Fruit fly (Drosophila melanogaster) whole organism, embryonic: Measurements from ENCODE around the gene CG8319.
A peak's percentile ranks its signal among the peaks of the same experiment; 100 is the strongest.

Source experiments
- Abd-B ChIP-seq: fragments of 200-800 bp; sonication (Bioruptor generic); optimal IDR thresholded peaks from 2 replicates; lab custom pipeline; 2018; ENCODE audit warnings: missing biosample characterization, mild to moderate bottlenecking, missing genetic modification characterization, moderate library complexity
- Asciz ChIP-seq: fragments of 200-800 bp; sonication (Bioruptor generic); optimal IDR thresholded peaks from 2 replicates; lab custom pipeline; 2017; ENCODE audit warnings: missing biosample characterization, mild to moderate bottlenecking, missing genetic modification characterization, missing genetic modification reagents
- BEAF-32 ChIP-seq: fragments of 200-800 bp; sonication (Bioruptor generic); optimal IDR thresholded peaks from 3 replicates; lab custom pipeline; 2017; ENCODE audit warnings: missing biosample characterization, missing genetic modification characterization, mild to moderate bottlenecking, moderate library complexity, missing genetic modification reagents
- CG10147 ChIP-seq: fragments of 200-800 bp; sonication (Bioruptor generic); optimal IDR thresholded peaks from 2 replicates; lab custom pipeline; 2019; ENCODE audit warnings: missing biosample characterization, mild to moderate bottlenecking, missing genetic modification characterization, moderate library complexity
- CG10209 ChIP-seq: fragments of 200-800 bp; sonication (Bioruptor generic); optimal IDR thresholded peaks from 3 replicates; lab custom pipeline; 2017; ENCODE audit warnings: missing biosample characterization, mild to moderate bottlenecking, missing genetic modification characterization, missing genetic modification reagents
- CG10267 ChIP-seq: fragments of 200-800 bp; sonication (Bioruptor generic); optimal IDR thresholded peaks from 2 replicates; lab custom pipeline; 2018; ENCODE audit warnings: missing biosample characterization, mild to moderate bottlenecking, missing genetic modification characterization, moderate library complexity
- CG11085 ChIP-seq: fragments of 200-800 bp; sonication (Bioruptor generic); IDR thresholded peaks from 2 replicates; pipeline ENCODE4 v1.3.6; 2022; ENCODE audit warnings: missing biosample characterization, missing genetic modification characterization
- CG11695 ChIP-seq: fragments of 200-800 bp; sonication (Bioruptor generic); IDR thresholded peaks from 3 replicates; pipeline ENCODE4 v1.3.6; 2022; ENCODE audit warnings: missing biosample characterization, missing genetic modification characterization
- CG14710 ChIP-seq: fragments of 200-800 bp; sonication (Bioruptor generic); optimal IDR thresholded peaks from 3 replicates; lab custom pipeline; 2019; ENCODE audit warnings: missing biosample characterization, mild to moderate bottlenecking, missing genetic modification characterization, moderate library complexity
- CG1529 ChIP-seq: fragments of 200-800 bp; sonication (Bioruptor generic); optimal IDR thresholded peaks from 3 replicates; lab custom pipeline; 2018; ENCODE audit warnings: missing biosample characterization, missing genetic modification characterization
- CG15514 ChIP-seq: fragments of 200-800 bp; sonication (Bioruptor generic); optimal IDR thresholded peaks from 3 replicates; lab custom pipeline; 2017; ENCODE audit warnings: missing biosample characterization, missing genetic modification characterization, mild to moderate bottlenecking, moderate library complexity, missing genetic modification reagents
- CG1602 ChIP-seq: fragments of 200-800 bp; sonication (Bioruptor generic); optimal IDR thresholded peaks from 3 replicates; lab custom pipeline; 2016; ENCODE audit warnings: missing biosample characterization, missing genetic modification characterization
- CG16863 ChIP-seq: fragments of 200-800 bp; sonication (Bioruptor generic); optimal IDR thresholded peaks from 3 replicates; lab custom pipeline; 2016; ENCODE audit warnings: missing biosample characterization, missing genetic modification characterization
- CG18599 ChIP-seq: fragments of 200-800 bp; sonication (Bioruptor generic); optimal IDR thresholded peaks from 3 replicates; lab custom pipeline; 2017; ENCODE audit warnings: missing biosample characterization, missing genetic modification characterization, mild to moderate bottlenecking, moderate library complexity, missing genetic modification reagents
- CG30431 ChIP-seq: fragments of 200-800 bp; sonication (Bioruptor generic); optimal IDR thresholded peaks from 2 replicates; lab custom pipeline; 2017; ENCODE audit warnings: missing biosample characterization, missing genetic modification characterization
- CG34224 ChIP-seq: fragments of 200-800 bp; sonication (Bioruptor generic); IDR thresholded peaks from 3 replicates; pipeline ENCODE4 v1.3.6; 2022; ENCODE audit warnings: missing biosample characterization, missing genetic modification characterization; ENCODE audit not compliant: partially characterized antibody
- CG6765 ChIP-seq: fragments of 200-800 bp; sonication (Bioruptor generic); optimal IDR thresholded peaks from 3 replicates; lab custom pipeline; 2017; ENCODE audit warnings: missing biosample characterization, mild to moderate bottlenecking, missing genetic modification characterization
- CG8478 ChIP-seq: fragments of >200 bp; optimal IDR thresholded peaks from 2 replicates; lab custom pipeline; 2018
- Dref ChIP-seq: fragments of 200-800 bp; sonication (Bioruptor generic); IDR thresholded peaks from 2 replicates; pipeline ENCODE4 v1.3.6; 2022; ENCODE audit warnings: missing biosample characterization, missing genetic modification characterization
- E2f1 ChIP-seq: fragments of 200-800 bp; sonication (Bioruptor generic); IDR thresholded peaks from 2 replicates; pipeline ENCODE4 v1.3.6; 2022; ENCODE audit warnings: missing biosample characterization, missing genetic modification characterization
- H2.0 ChIP-seq: fragments of 200-800 bp; sonication (Bioruptor generic); IDR thresholded peaks from 2 replicates; pipeline ENCODE4 v1.3.6; 2022; ENCODE audit warnings: missing biosample characterization, missing genetic modification characterization
- Hey ChIP-seq: fragments of 200-800 bp; sonication (Bioruptor generic); optimal IDR thresholded peaks from 3 replicates; lab custom pipeline; 2018; ENCODE audit warnings: missing biosample characterization, mild to moderate bottlenecking, missing genetic modification characterization
- Hr51 ChIP-seq, 2 experiments: fragments of 200-800 bp; sonication (Bioruptor generic); optimal IDR thresholded peaks; 2 replicates in 1 of 2; 3 replicates in 1 of 2; lab custom pipeline; 2016 to 2018; ENCODE audit warnings: missing biosample characterization in 2 of 2, missing genetic modification characterization in 2 of 2, mild to moderate bottlenecking in 1 of 2, moderate library complexity in 1 of 2
- Mes4 ChIP-seq: fragments of 200-800 bp; sonication (Bioruptor generic); optimal IDR thresholded peaks from 2 replicates; lab custom pipeline; 2016; ENCODE audit warnings: missing biosample characterization, missing genetic modification characterization
- Mrtf ChIP-seq: fragments of 200-800 bp; sonication (Bioruptor generic); IDR thresholded peaks from 3 replicates; pipeline ENCODE4 v1.3.6; 2022; ENCODE audit warnings: missing biosample characterization, missing genetic modification characterization
- NC2β ChIP-seq: fragments of 200-800 bp; sonication (Bioruptor generic); optimal IDR thresholded peaks from 2 replicates; lab custom pipeline; 2016; ENCODE audit warnings: missing biosample characterization, missing genetic modification characterization
- Oli ChIP-seq: fragments of 200-800 bp; sonication (Bioruptor generic); optimal IDR thresholded peaks from 2 replicates; lab custom pipeline; 2018; ENCODE audit warnings: missing biosample characterization, mild to moderate bottlenecking, missing genetic modification characterization, moderate library complexity
- Sry-δ ChIP-seq: fragments of 200-800 bp; sonication (Bioruptor generic); optimal IDR thresholded peaks from 2 replicates; lab custom pipeline; 2016; ENCODE audit warnings: missing biosample characterization, missing genetic modification characterization
- Taf1 ChIP-seq: fragments of 200-800 bp; sonication (Bioruptor generic); IDR thresholded peaks from 2 replicates; pipeline ENCODE4 v1.3.6; 2022; ENCODE audit warnings: missing biosample characterization, missing genetic modification characterization
- ac ChIP-seq: fragments of 200-800 bp; sonication (Bioruptor generic); optimal IDR thresholded peaks from 3 replicates; lab custom pipeline; 2017; ENCODE audit warnings: missing biosample characterization, mild to moderate bottlenecking, missing genetic modification characterization
- cas ChIP-seq: fragments of 200-800 bp; sonication (Bioruptor generic); IDR thresholded peaks from 2 replicates; pipeline ENCODE4 v1.3.6; 2022; ENCODE audit warnings: missing biosample characterization, missing genetic modification characterization
- danr ChIP-seq: fragments of 200-800 bp; sonication (Bioruptor generic); IDR thresholded peaks from 2 replicates; pipeline ENCODE4 v1.3.6; 2022; ENCODE audit warnings: missing biosample characterization, missing genetic modification characterization
- dati ChIP-seq: fragments of 200-800 bp; sonication (Bioruptor generic); IDR thresholded peaks from 2 replicates; pipeline ENCODE4 v1.3.6; 2022; ENCODE audit warnings: missing biosample characterization, missing genetic modification characterization
- dmrt99B ChIP-seq: fragments of 200-800 bp; sonication (Bioruptor generic); optimal IDR thresholded peaks from 2 replicates; lab custom pipeline; 2018; ENCODE audit warnings: missing biosample characterization, mild to moderate bottlenecking, missing genetic modification characterization, moderate library complexity
- fd102C ChIP-seq: fragments of 200-800 bp; sonication (Bioruptor generic); optimal IDR thresholded peaks from 2 replicates; lab custom pipeline; 2018; ENCODE audit warnings: missing biosample characterization, mild to moderate bottlenecking, missing genetic modification characterization, moderate library complexity
- gcm ChIP-seq: fragments of 200-800 bp; sonication (Bioruptor generic); optimal IDR thresholded peaks from 2 replicates; lab custom pipeline; 2019; ENCODE audit warnings: missing biosample characterization, mild to moderate bottlenecking, missing genetic modification characterization, moderate library complexity
- hth ChIP-seq: fragments of >200 bp; optimal IDR thresholded peaks from 2 replicates; lab custom pipeline; 2017; ENCODE audit warnings: inconsistent platforms
- kay ChIP-seq: fragments of 200-800 bp; sonication (Bioruptor generic); optimal IDR thresholded peaks from 2 replicates; lab custom pipeline; 2016; ENCODE audit warnings: missing biosample characterization, missing genetic modification characterization
- klu ChIP-seq: fragments of 200-800 bp; sonication (Bioruptor generic); IDR thresholded peaks from 2 replicates; pipeline ENCODE4 v1.3.6; 2022; ENCODE audit warnings: missing biosample characterization, missing genetic modification characterization
- mld ChIP-seq: fragments of 200-800 bp; sonication (Bioruptor generic); IDR thresholded peaks from 3 replicates; pipeline ENCODE4 v1.3.6; 2022; ENCODE audit warnings: missing biosample characterization, missing genetic modification characterization; ENCODE audit not compliant: partially characterized antibody
- nau ChIP-seq: fragments of 200-800 bp; sonication (Bioruptor generic); optimal IDR thresholded peaks from 3 replicates; lab custom pipeline; 2017; ENCODE audit warnings: missing biosample characterization, mild to moderate bottlenecking, missing genetic modification characterization, missing genetic modification reagents
- pita ChIP-seq: fragments of 200-800 bp; sonication (Bioruptor generic); optimal IDR thresholded peaks from 2 replicates; lab custom pipeline; 2017; ENCODE audit warnings: missing biosample characterization, mild to moderate bottlenecking, missing genetic modification characterization
- row ChIP-seq: fragments of 200-800 bp; sonication (Bioruptor generic); IDR thresholded peaks from 3 replicates; pipeline ENCODE4 v1.3.6; 2022; ENCODE audit warnings: missing biosample characterization, missing genetic modification characterization
- sd ChIP-seq: fragments of 200-800 bp; sonication (Bioruptor generic); optimal IDR thresholded peaks from 3 replicates; lab custom pipeline; 2018; ENCODE audit warnings: missing biosample characterization, mild to moderate bottlenecking, missing genetic modification characterization, moderate library complexity
- seq ChIP-seq: fragments of 200-800 bp; sonication (Bioruptor generic); IDR thresholded peaks from 2 replicates; pipeline ENCODE4 v1.3.6; 2022; ENCODE audit warnings: missing biosample characterization, missing genetic modification characterization
- slou ChIP-seq: fragments of 200-800 bp; sonication (Bioruptor generic); optimal IDR thresholded peaks from 3 replicates; lab custom pipeline; 2016; ENCODE audit warnings: missing biosample characterization, missing genetic modification characterization
- slp2 ChIP-seq: fragments of 200-800 bp; sonication (Bioruptor generic); optimal IDR thresholded peaks from 2 replicates; lab custom pipeline; 2016; ENCODE audit warnings: missing biosample characterization, missing genetic modification characterization
- sna ChIP-seq: fragments of 200-800 bp; sonication (Bioruptor generic); IDR thresholded peaks from 2 replicates; pipeline ENCODE4 v1.3.6; 2022; ENCODE audit warnings: missing biosample characterization, missing genetic modification characterization; ENCODE audit not compliant: partially characterized antibody
- trh ChIP-seq: fragments of 200-800 bp; sonication (Bioruptor generic); optimal IDR thresholded peaks from 2 replicates; lab custom pipeline; 2016; ENCODE audit warnings: missing biosample characterization, missing genetic modification characterization
- vnd ChIP-seq: fragments of 200-800 bp; sonication (Bioruptor generic); IDR thresholded peaks from 3 replicates; pipeline ENCODE4 v1.3.6; 2022; ENCODE audit warnings: missing biosample characterization, missing genetic modification characterization; ENCODE audit not compliant: partially characterized antibody
- zen ChIP-seq: fragments of 200-800 bp; sonication (Bioruptor generic); optimal IDR thresholded peaks from 3 replicates; lab custom pipeline; 2018; ENCODE audit warnings: missing biosample characterization, mild to moderate bottlenecking, missing genetic modification characterization, moderate library complexity

CG8319 gene

DNA sequence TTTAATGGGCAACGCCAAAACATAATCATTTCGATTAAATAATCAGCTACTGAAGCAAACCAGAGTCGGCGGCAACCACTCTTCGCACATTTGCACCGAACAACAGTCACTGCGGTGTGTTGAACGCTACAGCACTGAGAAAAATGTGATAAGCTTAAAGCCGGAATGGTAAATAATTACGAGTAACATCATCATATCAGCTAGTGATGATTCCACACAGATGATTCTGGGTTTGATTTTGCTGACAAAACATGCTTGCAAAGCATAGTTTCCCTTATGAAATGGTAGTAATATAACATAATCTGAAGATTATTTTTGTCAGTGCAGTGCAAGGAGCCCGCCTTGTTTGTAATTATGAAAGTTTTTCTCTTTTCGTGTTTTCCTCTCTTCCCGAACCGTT, 29.0 kb upstream of the CG8319 start (continued):
- TF ChIP-seq ac (GFP tag; lab: Kevin White, UChicago), result no peak
- TF ChIP-seq slp2 (GFP tag; lab: Kevin White, UChicago), result peak; percentile 36
- no peak for TF ChIP-seq CG6765 (GFP tag; lab: Kevin White, UChicago)
- TF ChIP-seq klu (GFP tag; lab: Robert Waterston, UW), result no peak
- peak; percentile 49 for TF ChIP-seq CG1602 (GFP tag; lab: Kevin White, UChicago)
- no peak for TF ChIP-seq CG34224 (GFP tag; lab: Robert Waterston, UW)
- peak; percentile 52 for TF ChIP-seq CG1529 (GFP tag; lab: Kevin White, UChicago)
- TF ChIP-seq Mrtf (GFP tag; lab: Robert Waterston, UW), result 0 out of 3 replicates have a peak, but pooled peaks have one; percentile 18
- no peak for TF ChIP-seq hth (lab: Kevin White, UChicago)
- TF ChIP-seq CG18599 (GFP tag; lab: Kevin White, UChicago), result no peak
- TF ChIP-seq CG8478 (lab: Kevin White, UChicago), result no peak
- no peak for TF ChIP-seq pita (GFP tag; lab: Kevin White, UChicago)
- peak; percentile 64 for TF ChIP-seq zen (tag; lab: Kevin White, UChicago)
- TF ChIP-seq CG10209 (GFP tag; lab: Kevin White, UChicago), result peak; percentile 58
- TF ChIP-seq Oli (tag; lab: Kevin White, UChicago), result peak; percentile 74
- peak; percentile 42; the same call in 1 of the 2 replicates for TF ChIP-seq E2f1 (GFP tag; lab: Robert Waterston, UW)
- TF ChIP-seq vnd (GFP tag; lab: Robert Waterston, UW), result no peak
- peak; percentile 43; the same call in 1 of the 2 replicates for TF ChIP-seq H2.0 (GFP tag; lab: Robert Waterston, UW)
- no peak for TF ChIP-seq CG10147 (GFP tag; lab: Kevin White, UChicago)
- no peak for TF ChIP-seq fd102C (GFP tag; lab: Kevin White, UChicago)
- no peak for TF ChIP-seq sd (tag; lab: Kevin White, UChicago)
- TF ChIP-seq CG30431 (GFP tag; lab: Kevin White, UChicago), result peak; percentile 35
- no peak for TF ChIP-seq Taf1 (GFP tag; lab: Robert Waterston, UW)
- TF ChIP-seq danr, result no peak
- TF ChIP-seq Dref (GFP tag; lab: Robert Waterston, UW), result no peak
- peak; percentile 19 for TF ChIP-seq nau (GFP tag; lab: Kevin White, UChicago)
- TF ChIP-seq Sry-δ, result peak; percentile 25
- TF ChIP-seq CG14710 (tag; lab: Kevin White, UChicago), result peak; percentile 71
- peak; percentile 45 for TF ChIP-seq CG10267 (tag; lab: Kevin White, UChicago)
- peak; percentile 36 for TF ChIP-seq Mes4 (GFP tag; lab: Kevin White, UChicago)
- peak; percentile 71 for TF ChIP-seq dmrt99B (tag; lab: Kevin White, UChicago)
- TF ChIP-seq row (GFP tag; lab: Robert Waterston, UW), result peak; percentile 58; the same call in 2 of the 3 replicates
- no peak for TF ChIP-seq CG15514 (GFP tag; lab: Kevin White, UChicago)
- peak; percentile 14 to 59 for TF ChIP-seq Hr51 (GFP tag; optimal IDR thresholded peaks at IDR 0.05; lab: Kevin White, UChicago)
- peak; percentile 40 for TF ChIP-seq NC2β (GFP tag; lab: Kevin White, UChicago)
- no peak for TF ChIP-seq dati (GFP tag; lab: Robert Waterston, UW)
- peak; percentile 38 for TF ChIP-seq Abd-B
- peak; percentile 53 for TF ChIP-seq Asciz
- TF ChIP-seq CG16863 (GFP tag; lab: Kevin White, UChicago), result peak; percentile 59
- 0 out of 3 replicates have a peak, but pooled peaks have one; percentile 12 for TF ChIP-seq CG11695
- no peak for TF ChIP-seq mld (GFP tag; lab: Robert Waterston, UW)
- no peak for TF ChIP-seq slou
- no peak for TF ChIP-seq Hey
- TF ChIP-seq gcm (GFP tag; lab: Kevin White, UChicago), result peak; percentile 45
- no peak for TF ChIP-seq CG11085 (GFP tag; lab: Robert Waterston, UW)
- no peak for TF ChIP-seq kay
- TF ChIP-seq cas, result no peak
- 0 out of 2 replicates have a peak, but pooled peaks have one; percentile 21 for TF ChIP-seq seq (GFP tag; lab: Robert Waterston, UW)
- TF ChIP-seq trh (GFP tag; lab: Kevin White, UChicago), result no peak
- no peak for TF ChIP-seq sna (GFP tag; lab: Robert Waterston, UW)
- TF ChIP-seq BEAF-32 (GFP tag; lab: Kevin White, UChicago), result no peak
